Worm (Caenorhabditis elegans): Measurements from ENCODE around the gene T22B7.3.

DNA sequence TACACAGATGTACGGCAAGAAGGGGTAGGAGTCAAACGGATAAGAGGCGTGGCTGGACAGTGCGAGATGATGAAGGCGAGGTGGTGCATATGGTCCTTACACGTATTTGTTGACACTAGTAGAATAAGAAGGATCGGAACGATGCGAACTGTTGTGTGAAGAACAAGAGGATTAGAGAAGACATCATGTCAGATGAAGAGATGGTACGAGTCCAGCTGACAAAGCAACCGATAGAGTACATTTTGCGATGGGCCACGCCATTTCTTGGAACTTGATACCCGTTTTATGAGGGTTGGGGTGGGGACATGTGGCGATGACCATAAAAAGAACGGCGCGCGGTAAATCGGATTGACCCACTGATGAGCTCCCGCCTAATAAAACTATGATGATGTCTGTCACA, 51.2 kb downstream of the T22B7.3 start:
- no peak for TF ChIP-seq ceh-16 (tag; optimal IDR thresholded peaks at IDR 0.05)
- no peak for TF ChIP-seq ama-1 (optimal IDR thresholded peaks at IDR 0.05)
- no peak for TF ChIP-seq aly-2 (tag; optimal IDR thresholded peaks at IDR 0.05)
- TF ChIP-seq nhr-23 (tag; optimal IDR thresholded peaks at IDR 0.05): no peak

Data from whole organism, L3 larva.